Worm (Caenorhabditis elegans) whole organism, L4/young adult: ENCODE measurements around the gene pqn-48.
A peak's percentile ranks its signal among the peaks of the same experiment; 100 is the strongest.

ENCODE experiments used
- W03F9.2 ChIP-seq: fragments of 150-350 bp; optimal IDR thresholded peaks from 2 replicates; lab custom pipeline; 2014; ENCODE audit warnings: missing biosample characterization, missing genetic modification characterization
- dao-5 ChIP-seq: sonication (generic microtip); optimal IDR thresholded peaks from 2 replicates; lab custom pipeline; 2016; ENCODE audit warnings: missing genotype, missing genetic modification characterization, moderate library complexity, missing compliant biosample characterization
- him-1 ChIP-seq: sonication (generic microtip); optimal IDR thresholded peaks from 2 replicates; lab custom pipeline; 2016; ENCODE audit warnings: missing genotype, missing genetic modification reagents, missing genetic modification characterization, missing compliant biosample characterization

The pqn-48 gene

ce11 chrII:4028276-4028675 lies 10.4 kb upstream of the pqn-48 start, which contains the start of gene K07D4.9:
TSS of gene K07D4.9 (plus strand) at chrII:4028576.
- TF ChIP-seq W03F9.2 (tag; lab: Kevin White, UChicago) = no peak
- no peak for TF ChIP-seq dao-5 (tag; lab: Kevin White, UChicago)
- TF ChIP-seq him-1 = no peak

- TF ChIP-seq him-1 (no peak), dao-5 (tag; lab: Kevin White, UChicago) (no peak), W03F9.2 (tag; lab: Kevin White, UChicago) (no peak)
These were observed 6.4 kb upstream of the pqn-48 start, which contains the start of gene K07D4.4 for ce11 chrII:4032293-4032692. TSS of gene K07D4.4 (minus strand) at chrII:4032393.

- TF ChIP-seq W03F9.2 (tag; lab: Kevin White, UChicago) (no peak), dao-5 (tag; lab: Kevin White, UChicago) (no peak), him-1 (no peak)
These were observed 1.4 kb downstream of the pqn-48 start for ce11 chrII:4040066-4040465.

ce11 chrII:4042696-4043095 lies 4.0 kb downstream of the pqn-48 start:
- TF ChIP-seq him-1 = no peak
- TF ChIP-seq dao-5 (tag; lab: Kevin White, UChicago) = no peak
- no peak for TF ChIP-seq W03F9.2 (tag; lab: Kevin White, UChicago)

ce11 chrII:4044349-4044748 lies 5.7 kb downstream of the pqn-48 start, which contains the start of gene rpn-11:
TSS of gene rpn-11 (minus strand) at chrII:4044546.
- peak; percentile 47 for TF ChIP-seq him-1
- no peak for TF ChIP-seq dao-5 (tag; lab: Kevin White, UChicago)
- TF ChIP-seq W03F9.2 (tag; lab: Kevin White, UChicago) = peak; percentile 68

ce11 chrII:4045396-4045795 lies 6.7 kb downstream of the pqn-48 start, which contains the start of gene K07D4.2:
TSS of gene K07D4.2 (minus strand) at chrII:4045496.
- no peak for TF ChIP-seq him-1
- no peak for TF ChIP-seq dao-5 (tag; lab: Kevin White, UChicago)

ce11 chrII:4047839-4048440 lies 9.3 kb downstream of the pqn-48 start:
- peak; percentile 12 for TF ChIP-seq him-1

ce11 chrII:4062477-4062876 lies 23.8 kb downstream of the pqn-48 start, which contains the start of gene gadr-4:
TSS of gene gadr-4 (minus strand) at chrII:4062577.
- TF ChIP-seq W03F9.2 (tag; lab: Kevin White, UChicago) (no peak), him-1 (no peak), dao-5 (tag; lab: Kevin White, UChicago) (no peak)

ce11 chrII:4063997-4064396 lies 25.3 kb downstream of the pqn-48 start, which contains the start of gene fbxb-118:
TSS of gene fbxb-118 (minus strand) at chrII:4064097.
- no peak for TF ChIP-seq W03F9.2 (tag; lab: Kevin White, UChicago)
- TF ChIP-seq dao-5 (tag; lab: Kevin White, UChicago) = no peak
- TF ChIP-seq him-1 = no peak

ce11 chrII:4067258-4067657 lies 28.6 kb downstream of the pqn-48 start, which contains the start of gene W06A11.1:
TSS of gene W06A11.1 (plus strand) at chrII:4067558.
- TF ChIP-seq W03F9.2 (tag; lab: Kevin White, UChicago) (no peak), dao-5 (tag; lab: Kevin White, UChicago) (no peak), him-1 (no peak)

- TF ChIP-seq him-1 (no peak), dao-5 (tag; lab: Kevin White, UChicago) (no peak), W03F9.2 (tag; lab: Kevin White, UChicago) (no peak)
These were observed 29.5 kb downstream of the pqn-48 start for ce11 chrII:4068141-4068540.

- TF ChIP-seq him-1 (no peak), dao-5 (tag; lab: Kevin White, UChicago) (no peak), W03F9.2 (tag; lab: Kevin White, UChicago) (no peak)
These were observed 32.4 kb downstream of the pqn-48 start for ce11 chrII:4071075-4071474.

ce11 chrII:4074710-4075109 lies 36.0 kb downstream of the pqn-48 start:
- TF ChIP-seq him-1 (no peak), W03F9.2 (tag; lab: Kevin White, UChicago) (no peak), dao-5 (tag; lab: Kevin White, UChicago) (no peak)

ce11 chrII:4081141-4081540 lies 42.5 kb downstream of the pqn-48 start:
- TF ChIP-seq W03F9.2 (tag; lab: Kevin White, UChicago) = no peak
- TF ChIP-seq him-1 = no peak
- no peak for TF ChIP-seq dao-5 (tag; lab: Kevin White, UChicago)

- TF ChIP-seq dao-5 (tag; lab: Kevin White, UChicago) (no peak), W03F9.2 (tag; lab: Kevin White, UChicago) (no peak), him-1 (no peak)
These were observed 43.2 kb downstream of the pqn-48 start for ce11 chrII:4081891-4082290.
